Worm (Caenorhabditis elegans) whole organism, L3 larva: ENCODE data around the gene clh-1.

Experiments used
- fos-1 ChIP-seq: fragments of 150-350 bp; optimal IDR thresholded peaks from 2 replicates; lab custom pipeline; 2014; ENCODE audit warnings: missing biosample characterization, missing genetic modification characterization
- mml-1 ChIP-seq: fragments of 150-350 bp; sonication (generic microtip); optimal IDR thresholded peaks from 3 replicates; lab custom pipeline; 2014; ENCODE audit warnings: missing biosample characterization, missing genetic modification characterization
- zag-1 ChIP-seq: fragments of 150-350 bp; optimal IDR thresholded peaks from 2 replicates; lab custom pipeline; 2014; ENCODE audit warnings: missing biosample characterization, missing genetic modification characterization

DNA sequence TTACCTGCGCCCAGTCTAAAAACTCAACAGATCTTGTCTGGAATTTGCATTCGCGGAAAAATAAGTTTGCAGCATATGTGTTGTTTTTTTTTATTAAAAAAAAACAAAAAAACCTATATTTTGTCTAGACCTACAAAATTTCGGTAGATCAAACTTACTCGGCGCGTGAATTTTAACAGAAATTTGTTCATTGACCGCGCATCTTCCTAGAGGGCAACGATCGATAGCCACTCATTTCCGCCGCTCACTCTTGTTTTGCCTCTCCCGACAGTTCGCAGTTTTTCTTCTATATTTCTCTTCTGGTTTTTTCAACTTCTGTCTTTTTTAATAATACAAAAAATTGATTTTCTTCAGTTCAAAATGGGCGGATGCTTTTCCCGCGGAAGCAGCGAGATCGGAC lies 45.8 kb downstream of the clh-1 start, which contains the start of gene F43G6.7:
- TF ChIP-seq zag-1 (tag; lab: Kevin White, UChicago) = no peak
- no peak for TF ChIP-seq mml-1 (tag; lab: Kevin White, UChicago)
- TF ChIP-seq fos-1 (tag; lab: Kevin White, UChicago) = no peak
